Fruit fly (Drosophila melanogaster) whole organism, larva: ENCODE results near the gene pan.

Experiments
- noc ChIP-seq: fragments of 200-800 bp; sonication (Bioruptor generic); optimal IDR thresholded peaks from 3 replicates; lab custom pipeline; 2019; ENCODE audit warnings: missing biosample characterization, mild to moderate bottlenecking, missing genetic modification characterization, moderate library complexity

pan gene

DNA sequence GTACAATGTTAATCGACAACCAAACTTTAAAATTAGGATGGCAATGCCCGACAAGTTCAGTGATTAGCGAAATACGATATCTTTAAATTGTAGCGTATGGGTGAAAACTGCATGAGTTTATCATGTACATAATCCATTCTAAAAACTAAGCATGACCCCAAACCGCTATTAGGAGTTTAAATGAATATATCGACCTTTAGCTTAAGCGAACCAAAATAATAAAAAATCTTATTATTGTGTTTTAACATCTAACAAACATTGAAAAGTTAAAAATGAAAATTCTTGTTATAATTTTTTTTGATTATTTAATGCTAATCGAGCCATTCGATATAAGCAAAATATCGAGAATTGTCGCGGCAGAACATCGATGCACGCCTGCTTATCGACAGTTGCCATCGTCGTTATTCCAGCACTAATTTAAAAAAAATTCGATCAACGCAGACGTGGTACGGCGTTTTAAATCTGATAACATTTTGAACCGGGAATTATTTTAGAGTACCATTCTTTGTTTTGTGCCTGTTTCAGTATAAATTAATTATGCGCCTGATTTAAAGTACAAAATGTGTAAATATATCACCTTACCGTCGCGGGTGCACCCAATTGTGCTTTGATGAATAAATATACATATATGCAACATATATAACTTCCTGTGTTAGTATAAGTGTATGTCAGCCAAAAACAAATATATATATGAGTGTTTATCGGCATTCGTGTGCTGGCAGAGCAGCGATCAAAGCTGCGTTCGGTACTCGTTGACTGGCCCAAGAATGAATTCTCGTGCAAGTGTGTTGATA lies at the start of gene pan:
Gene pan, plus strand, starts transcription at position 378 of the 794 bp plus-strand sequence.
- peak; percentile 44 for TF ChIP-seq noc (tag; lab: Kevin White, UChicago)

dm6 chr4:42352-42751 lies 26.8 kb upstream of the pan start:
- no peak for TF ChIP-seq noc (tag; lab: Kevin White, UChicago)

- no peak for TF ChIP-seq noc (tag; lab: Kevin White, UChicago)
These were observed 25.8 kb upstream of the pan start, which contains the start of gene PlexB for dm6 chr4:43179-43935. PlexB (minus strand) TSS chr4:43778.

dm6 chr4:43936-44260 lies 25.2 kb upstream of the pan start:
- TF ChIP-seq noc (tag; lab: Kevin White, UChicago) = no peak

DNA sequence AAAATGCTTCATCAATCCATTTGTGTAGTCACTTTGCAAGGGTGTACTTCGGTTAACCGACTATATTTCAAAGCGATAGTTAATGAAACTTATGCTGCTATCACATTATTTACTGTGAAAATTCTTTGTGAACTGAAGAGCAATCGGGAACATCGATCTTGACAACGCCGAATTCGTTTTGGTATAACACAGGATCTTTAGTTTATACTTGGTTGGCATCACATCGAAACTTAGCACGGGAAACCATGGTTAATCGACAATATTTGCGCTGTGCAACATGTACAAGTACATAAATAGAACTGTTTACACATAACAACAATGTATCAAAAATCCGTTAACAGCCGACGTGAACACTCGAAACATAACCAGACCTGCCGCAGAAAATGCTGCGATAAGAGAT lies 24.3 kb upstream of the pan start:
- no peak for TF ChIP-seq noc (tag; lab: Kevin White, UChicago)

DNA sequence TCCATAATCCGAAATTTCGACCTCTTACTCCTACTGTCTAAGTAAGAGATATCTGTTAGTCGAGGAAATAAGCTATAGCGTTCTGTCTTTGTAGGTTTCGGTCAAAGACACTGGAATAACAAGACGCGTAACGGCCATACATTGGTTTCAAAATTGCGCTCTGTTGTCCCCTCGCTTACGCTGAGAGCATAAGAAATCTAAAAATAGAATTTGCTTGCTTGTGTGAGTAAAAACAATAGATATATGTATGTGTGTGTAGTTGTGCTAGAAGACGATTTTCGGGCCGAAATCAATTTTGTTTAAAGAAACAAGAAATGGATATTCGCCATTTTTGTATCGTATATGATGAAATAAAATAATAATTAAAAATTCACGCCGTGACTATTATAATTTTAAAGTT lies 22.6 kb upstream of the pan start:
- TF ChIP-seq noc (tag; lab: Kevin White, UChicago) = no peak

DNA sequence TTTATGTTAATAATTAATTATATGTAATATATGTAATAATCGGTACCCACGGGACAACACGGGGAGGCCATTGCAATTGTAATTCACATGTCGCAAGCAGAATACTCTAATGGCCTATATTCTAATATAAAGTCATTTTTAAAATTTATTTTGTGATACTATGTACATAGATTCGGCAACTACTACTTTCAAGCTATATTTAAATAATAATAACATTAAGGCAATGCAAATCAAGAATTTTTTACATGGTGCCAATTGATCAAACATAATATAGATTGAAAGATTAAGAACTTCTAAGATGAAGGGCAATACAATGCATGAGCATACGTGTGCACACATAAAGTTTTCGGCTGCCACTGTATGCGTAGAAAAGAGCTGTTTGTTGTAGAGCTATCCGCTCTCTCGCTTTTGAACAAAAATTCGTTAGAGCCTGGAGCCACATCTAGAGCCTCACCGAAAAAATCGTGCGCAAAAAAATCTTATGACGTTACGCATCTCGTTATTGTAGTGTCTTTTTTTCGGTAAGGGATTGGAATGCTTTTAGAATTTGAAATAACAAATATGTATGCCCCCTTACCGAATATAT lies 22.1 kb upstream of the pan start:
- TF ChIP-seq noc (tag; lab: Kevin White, UChicago) = no peak

dm6 chr4:54633-55032 lies 14.5 kb upstream of the pan start:
- TF ChIP-seq noc (tag; lab: Kevin White, UChicago) = no peak

DNA sequence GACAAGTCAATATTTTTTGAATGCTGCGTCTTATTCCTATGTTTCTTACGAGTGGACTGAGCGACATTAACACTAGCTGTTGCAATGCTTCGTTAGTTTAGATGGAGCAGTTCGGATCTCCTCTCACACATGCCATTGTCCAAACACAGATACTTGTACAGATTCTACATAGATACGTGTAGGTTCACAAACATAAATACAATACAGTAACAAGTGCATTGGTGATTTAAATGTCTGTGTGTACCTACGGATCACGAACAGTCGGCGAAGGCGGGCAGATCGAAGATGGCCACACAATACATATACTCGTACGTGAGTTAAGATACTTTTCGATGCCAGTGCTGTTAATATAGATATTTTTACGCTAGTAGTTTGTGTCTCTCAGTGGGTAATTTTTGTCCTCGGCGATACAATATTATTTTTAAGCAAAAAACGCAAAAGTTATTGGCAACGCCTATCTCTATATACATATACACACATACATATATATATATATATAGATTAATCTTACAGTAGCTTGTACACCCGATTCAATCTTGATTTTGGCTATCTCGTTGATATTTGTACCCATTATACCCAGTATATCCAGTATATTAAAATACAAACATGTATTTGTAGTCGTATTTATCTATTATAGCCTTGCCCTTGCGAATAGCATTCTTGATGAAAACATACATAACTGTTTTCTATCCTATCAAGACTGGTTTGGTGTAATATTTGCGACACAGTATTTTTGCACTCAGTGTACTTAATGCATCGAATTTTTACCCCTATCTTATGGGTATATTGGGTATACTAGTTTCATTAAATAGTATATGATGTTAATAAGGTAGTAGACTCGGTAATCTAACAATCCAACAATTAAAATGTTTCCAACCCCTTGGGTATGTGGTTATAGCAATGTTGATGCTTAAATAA lies 12.6 kb upstream of the pan start, which contains the start of gene ci:
Gene ci, minus strand, starts transcription at position 800 of the 918 bp plus-strand sequence.
- no peak for TF ChIP-seq noc (tag; lab: Kevin White, UChicago)

- peak; percentile 1 for TF ChIP-seq noc (tag; lab: Kevin White, UChicago)
These were observed 10.1 kb upstream of the pan start for dm6 chr4:58896-59525.

dm6 chr4:60001-60997 lies 8.8 kb upstream of the pan start:
- no peak for TF ChIP-seq noc (tag; lab: Kevin White, UChicago)

DNA sequence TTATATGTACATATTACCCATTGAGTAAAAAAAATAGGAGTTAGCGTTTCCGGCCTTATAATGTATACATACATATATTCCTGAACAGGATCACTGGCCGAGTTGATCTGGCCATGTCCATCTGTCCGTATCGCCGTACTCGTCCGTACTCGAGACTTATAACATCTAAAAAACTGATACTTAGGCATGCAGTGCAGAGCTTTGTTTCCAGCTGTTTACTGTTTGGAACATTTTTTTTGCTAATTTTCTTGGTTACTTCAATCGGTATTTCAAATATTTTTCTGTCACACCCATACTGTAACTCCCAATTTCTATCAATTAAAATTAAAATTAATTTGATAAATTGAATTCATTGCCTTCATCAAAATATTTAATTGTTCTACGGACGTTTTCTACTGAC lies 6.6 kb upstream of the pan start:
- TF ChIP-seq noc (tag; lab: Kevin White, UChicago) = no peak

DNA sequence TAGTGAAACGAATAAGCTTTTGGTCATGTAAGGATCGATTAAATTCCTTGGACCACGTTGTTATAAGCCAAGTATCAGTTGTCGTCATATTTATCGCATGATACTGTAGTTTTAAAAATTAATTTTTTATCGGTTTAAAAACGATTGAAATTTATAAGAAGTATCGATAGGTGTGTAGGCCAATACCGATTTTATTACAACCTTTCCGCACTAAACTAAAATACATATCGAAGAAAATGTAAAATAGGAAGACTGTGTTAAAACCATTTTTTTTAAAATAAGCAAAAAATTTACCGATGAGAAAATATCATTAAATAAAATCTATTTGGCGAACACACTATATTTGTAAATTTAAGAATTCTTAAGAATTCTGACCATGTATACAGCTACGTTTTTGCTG lies 5.8 kb upstream of the pan start:
- TF ChIP-seq noc (tag; lab: Kevin White, UChicago) = no peak
